Fruit fly (Drosophila melanogaster) Kc167 (cell line): ENCODE data around the gene CG7530.

Experiments
- Myc ChIP-seq: fragments of >200 bp; optimal IDR thresholded peaks from 2 replicates; lab custom pipeline; 2017; ENCODE audit warnings: missing external identifiers
- Sin3A ChIP-seq: fragments of >200 bp; optimal IDR thresholded peaks from 2 replicates; lab custom pipeline; 2018; ENCODE audit warnings: missing external identifiers
- h ChIP-seq: fragments of >200 bp; optimal IDR thresholded peaks from 3 replicates; lab custom pipeline; 2018; ENCODE audit warnings: missing external identifiers
- insv ChIP-seq: fragments of >200 bp; optimal IDR thresholded peaks from 3 replicates; lab custom pipeline; 2018; ENCODE audit warnings: missing external identifiers
- psq ChIP-seq: fragments of >200 bp; optimal IDR thresholded peaks from 2 replicates; lab custom pipeline; 2017; ENCODE audit warnings: missing external identifiers
- ttk ChIP-seq: sonication (Bioruptor generic); optimal IDR thresholded peaks from 2 replicates; lab custom pipeline; 2017; ENCODE audit warnings: missing external identifiers

CG7530 gene

dm6 chr3R:14731061-14731780 is at the start of gene CG7530:
Gene CG7530 (minus strand): TSS chr3R:14731509.
- no peak for TF ChIP-seq psq (lab: Kevin White, UChicago)
- no peak for TF ChIP-seq Sin3A (lab: Kevin White, UChicago)
- no peak for TF ChIP-seq h (lab: Kevin White, UChicago)
- no peak for TF ChIP-seq insv (lab: Kevin White, UChicago)
- no peak for TF ChIP-seq Myc (lab: Kevin White, UChicago)
- no peak for TF ChIP-seq ttk (lab: Kevin White, UChicago)

- no peak for TF ChIP-seq insv (lab: Kevin White, UChicago)
- TF ChIP-seq psq (lab: Kevin White, UChicago): no peak
- no peak for TF ChIP-seq Sin3A (lab: Kevin White, UChicago)
- TF ChIP-seq ttk (lab: Kevin White, UChicago): no peak
- no peak for TF ChIP-seq Myc (lab: Kevin White, UChicago)
- no peak for TF ChIP-seq h (lab: Kevin White, UChicago)
Measured at dm6 chr3R:14780747-14781146, 49.4 kb upstream of the CG7530 start.

- TF ChIP-seq Sin3A (lab: Kevin White, UChicago) (no peak), ttk (lab: Kevin White, UChicago) (no peak), insv (lab: Kevin White, UChicago) (no peak)
Measured at dm6 chr3R:14779733-14780278, 48.5 kb upstream of the CG7530 start.

dm6 chr3R:14775395-14775794 is 44.1 kb upstream of the CG7530 start:
- TF ChIP-seq Myc (lab: Kevin White, UChicago) (no peak), Sin3A (lab: Kevin White, UChicago) (no peak), h (lab: Kevin White, UChicago) (no peak), psq (lab: Kevin White, UChicago) (no peak), ttk (lab: Kevin White, UChicago) (no peak), insv (lab: Kevin White, UChicago) (no peak)

- TF ChIP-seq Myc (lab: Kevin White, UChicago) (no peak), ttk (lab: Kevin White, UChicago) (no peak), Sin3A (lab: Kevin White, UChicago) (no peak)
Measured at dm6 chr3R:14766439-14767025, 35.2 kb upstream of the CG7530 start.

- TF ChIP-seq insv (lab: Kevin White, UChicago) (no peak), h (lab: Kevin White, UChicago) (no peak), Myc (lab: Kevin White, UChicago) (no peak), psq (lab: Kevin White, UChicago) (no peak), Sin3A (lab: Kevin White, UChicago) (no peak)
Measured at dm6 chr3R:14765364-14765993, 34.2 kb upstream of the CG7530 start.

dm6 chr3R:14764131-14764530 is 32.8 kb upstream of the CG7530 start:
- no peak for TF ChIP-seq Myc (lab: Kevin White, UChicago)
- TF ChIP-seq ttk (lab: Kevin White, UChicago): no peak
- TF ChIP-seq psq (lab: Kevin White, UChicago): no peak
- no peak for TF ChIP-seq h (lab: Kevin White, UChicago)
- TF ChIP-seq insv (lab: Kevin White, UChicago): no peak
- TF ChIP-seq Sin3A (lab: Kevin White, UChicago): no peak

dm6 chr3R:14763487-14763886 is 32.2 kb upstream of the CG7530 start:
- no peak for TF ChIP-seq ttk (lab: Kevin White, UChicago)

- TF ChIP-seq ttk (lab: Kevin White, UChicago): no peak
- TF ChIP-seq Myc (lab: Kevin White, UChicago): no peak
- no peak for TF ChIP-seq Sin3A (lab: Kevin White, UChicago)
- TF ChIP-seq psq (lab: Kevin White, UChicago): no peak
- TF ChIP-seq h (lab: Kevin White, UChicago): no peak
- TF ChIP-seq insv (lab: Kevin White, UChicago): no peak
Measured at dm6 chr3R:14761060-14761459, 29.8 kb upstream of the CG7530 start.

- TF ChIP-seq psq (lab: Kevin White, UChicago) (no peak), Myc (lab: Kevin White, UChicago) (no peak), ttk (lab: Kevin White, UChicago) (no peak), insv (lab: Kevin White, UChicago) (no peak), h (lab: Kevin White, UChicago) (no peak), Sin3A (lab: Kevin White, UChicago) (no peak)
Measured at dm6 chr3R:14758331-14758730, 27.0 kb upstream of the CG7530 start.

- TF ChIP-seq ttk (lab: Kevin White, UChicago): no peak
- no peak for TF ChIP-seq psq (lab: Kevin White, UChicago)
- no peak for TF ChIP-seq Sin3A (lab: Kevin White, UChicago)
- no peak for TF ChIP-seq h (lab: Kevin White, UChicago)
- TF ChIP-seq insv (lab: Kevin White, UChicago): no peak
- TF ChIP-seq Myc (lab: Kevin White, UChicago): no peak
Measured at dm6 chr3R:14756040-14756439, 24.7 kb upstream of the CG7530 start.
